Worm (Caenorhabditis elegans) whole organism, L3 larva: ENCODE measurements around the gene gap-1.
A peak's percentile ranks its signal among the peaks of the same experiment; 100 is the strongest.

Experiments used
- aly-2 ChIP-seq: fragments of 150-350 bp; optimal IDR thresholded peaks from 2 replicates; lab custom pipeline; 2014; ENCODE audit warnings: missing biosample characterization, missing genetic modification characterization
- nhr-25 ChIP-seq: sonication (generic microtip); optimal IDR thresholded peaks from 2 replicates; lab custom pipeline; 2017; ENCODE audit warnings: missing biosample characterization, missing genetic modification characterization
- zag-1 ChIP-seq: fragments of 150-350 bp; optimal IDR thresholded peaks from 2 replicates; lab custom pipeline; 2014; ENCODE audit warnings: missing biosample characterization, missing genetic modification characterization

ce11 chrX:2157855-2158254 is 34.4 kb upstream of the gap-1 start:
- TF ChIP-seq aly-2: no peak
- TF ChIP-seq zag-1: no peak
- peak; percentile 42 for TF ChIP-seq nhr-25
